Worm (Caenorhabditis elegans): ENCODE data around the gene etr-1.

Gene etr-1

DNA sequence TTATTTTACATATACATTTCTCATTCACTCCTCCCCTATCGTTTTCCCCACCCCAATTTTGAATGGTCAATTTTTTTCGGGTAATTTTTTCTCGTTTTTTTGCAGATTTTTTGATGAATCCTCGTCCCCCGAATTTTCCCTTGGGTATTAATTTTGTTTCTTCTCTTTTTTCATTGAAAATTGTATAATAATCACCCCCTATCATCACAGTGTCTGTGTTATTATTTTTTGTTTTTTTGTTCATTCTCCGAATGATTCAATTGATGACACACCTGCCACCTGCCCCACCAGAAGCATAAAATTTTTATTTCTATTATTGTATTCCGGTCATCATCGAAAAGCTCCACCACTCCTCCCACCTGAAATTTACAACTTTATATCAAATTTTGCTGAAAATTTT lies 9.9 kb upstream of the etr-1 start, which contains the start of gene T25D3.3:
Gene T25D3.3 (plus strand): TSS at position 301 of the 400 bp plus-strand sequence.
- TF ChIP-seq rnt-1 (tag; optimal IDR thresholded peaks at IDR 0.05) = no peak
- TF ChIP-seq ceh-88 (GFP tag; IDR thresholded peaks at IDR 0.05) = no peak
- no peak for TF ChIP-seq fos-1 (tag; optimal IDR thresholded peaks at IDR 0.05)
- no peak for TF ChIP-seq pqm-1 (tag; optimal IDR thresholded peaks at IDR 0.05)
- TF ChIP-seq nhr-77 (tag; optimal IDR thresholded peaks at IDR 0.05) = no peak
- TF ChIP-seq nhr-71 (tag; optimal IDR thresholded peaks at IDR 0.05) = no peak
- TF ChIP-seq mep-1 (tag; optimal IDR thresholded peaks at IDR 0.05) = no peak
- TF ChIP-seq mef-2 (tag; optimal IDR thresholded peaks at IDR 0.05) = no peak
- no peak for TF ChIP-seq skn-1 (tag; optimal IDR thresholded peaks at IDR 0.05)
- TF ChIP-seq tbx-2 (tag; optimal IDR thresholded peaks at IDR 0.05) = no peak
- TF ChIP-seq vab-15 (tag; optimal IDR thresholded peaks at IDR 0.05) = no peak
- TF ChIP-seq ztf-11 (tag; optimal IDR thresholded peaks at IDR 0.05) = no peak
- no peak for TF ChIP-seq ama-1 (optimal IDR thresholded peaks at IDR 0.05)

DNA sequence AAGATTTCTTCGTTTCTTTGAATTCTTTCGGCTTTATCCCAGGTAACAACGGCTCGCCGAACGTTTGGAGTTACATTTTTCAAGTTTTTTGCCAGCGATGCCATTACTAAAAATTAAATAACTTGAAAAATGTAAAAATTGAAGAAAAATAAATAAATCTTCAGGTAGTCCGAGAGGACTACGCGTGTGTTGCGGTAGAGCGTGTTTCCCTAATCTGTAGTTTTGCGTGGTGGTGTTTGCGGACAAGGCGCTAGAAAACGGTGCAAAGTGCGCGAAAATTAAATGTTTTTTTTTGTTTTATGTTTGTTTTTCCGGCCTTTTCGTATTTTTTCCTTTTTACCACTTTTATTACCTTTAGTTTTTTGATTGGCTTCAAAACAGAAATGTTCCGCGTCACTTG lies 6.3 kb upstream of the etr-1 start, which contains the start of gene mrpl-28:
Gene mrpl-28 (minus strand): TSS at position 106 of the 400 bp plus-strand sequence.
- no peak for TF ChIP-seq Y116A8C.19 (tag; optimal IDR thresholded peaks at IDR 0.05; ENCODE audit: borderline replicate concordance)
- peak; percentile 97 for TF ChIP-seq lin-13 (GFP tag; optimal IDR thresholded peaks at IDR 0.05)
- TF ChIP-seq ceh-88 (GFP tag; IDR thresholded peaks at IDR 0.05) = peak; percentile 92
- TF ChIP-seq isw-1 (GFP tag; IDR thresholded peaks at IDR 0.05) = peak; percentile 94
- TF ChIP-seq unc-98 (GFP tag; IDR thresholded peaks at IDR 0.05) = peak; percentile 82
- no peak for TF ChIP-seq ces-1 (GFP tag; optimal IDR thresholded peaks at IDR 0.05)
- TF ChIP-seq zag-1 (tag; optimal IDR thresholded peaks at IDR 0.05) = peak; percentile 56
- peak; percentile 97 to 98 (median 97) for TF ChIP-seq dpl-1 (GFP tag; optimal IDR thresholded peaks at IDR 0.05)
- peak; percentile 48 for TF ChIP-seq nhr-28 (tag; optimal IDR thresholded peaks at IDR 0.05)
- no peak for TF ChIP-seq nhr-84 (tag; optimal IDR thresholded peaks at IDR 0.05)
- peak; percentile 94 for TF ChIP-seq fkh-8 (tag; optimal IDR thresholded peaks at IDR 0.05)
- peak; percentile 95 for TF ChIP-seq C16A3.4 (tag; optimal IDR thresholded peaks at IDR 0.05)
- TF ChIP-seq efl-3 (GFP tag; optimal IDR thresholded peaks at IDR 0.05) = no peak
- peak; percentile 65 for TF ChIP-seq nhr-237 (tag; optimal IDR thresholded peaks at IDR 0.05)
- TF ChIP-seq nhr-90 (tag; optimal IDR thresholded peaks at IDR 0.05; ENCODE audit: poor library complexity) = peak; percentile 98
- peak; percentile 68 for TF ChIP-seq mef-2 (tag; optimal IDR thresholded peaks at IDR 0.05)
- TF ChIP-seq xbp-1 (tag; optimal IDR thresholded peaks at IDR 0.05) = peak; percentile 96
- TF ChIP-seq swsn-7 (tag; optimal IDR thresholded peaks at IDR 0.05) = peak; percentile 97
- TF ChIP-seq unc-30 (tag; optimal IDR thresholded peaks at IDR 0.05) = peak; percentile 71
- peak in 1 of 2 experiments; percentile 85 for TF ChIP-seq mdl-1 (tag; optimal IDR thresholded peaks at IDR 0.05)
- TF ChIP-seq pag-3 (tag; optimal IDR thresholded peaks at IDR 0.05; ENCODE audit: borderline replicate concordance, insufficient read depth) = no peak
- peak; percentile 97 for TF ChIP-seq lin-15B (tag; optimal IDR thresholded peaks at IDR 0.05)
- TF ChIP-seq lin-14 (GFP tag; optimal IDR thresholded peaks at IDR 0.05) = peak; percentile 95
- TF ChIP-seq ama-1 (optimal IDR thresholded peaks at IDR 0.05) = peak; percentile 59
- TF ChIP-seq ceh-63 (GFP tag; optimal IDR thresholded peaks at IDR 0.05) = no peak
- TF ChIP-seq sox-4 (tag; optimal IDR thresholded peaks at IDR 0.05) = peak; percentile 84
- TF ChIP-seq lir-3 (tag; optimal IDR thresholded peaks at IDR 0.05; ENCODE audit: poor library complexity) = peak; percentile 91
- TF ChIP-seq sup-37 (GFP tag; optimal IDR thresholded peaks at IDR 0.05) = peak; percentile 72
- TF ChIP-seq fkh-10 (GFP tag; optimal IDR thresholded peaks at IDR 0.05) = peak; percentile 63
- TF ChIP-seq sptf-1 (tag; optimal IDR thresholded peaks at IDR 0.05) = no peak
- peak; percentile 89 for TF ChIP-seq zip-4 (GFP tag; optimal IDR thresholded peaks at IDR 0.05)
- TF ChIP-seq nhr-76 (tag; optimal IDR thresholded peaks at IDR 0.05) = peak; percentile 60
- peak; percentile 94 to 97 (median 95) for TF ChIP-seq ceh-82 (tag; optimal IDR thresholded peaks at IDR 0.05)
- TF ChIP-seq fkh-4 (tag; optimal IDR thresholded peaks at IDR 0.05; ENCODE audit: borderline replicate concordance) = peak; percentile 74
- TF ChIP-seq C34B4.2 (tag; optimal IDR thresholded peaks at IDR 0.05) = peak; percentile 27
- peak; percentile 81 for TF ChIP-seq nhr-11 (tag; optimal IDR thresholded peaks at IDR 0.05)
- TF ChIP-seq nhr-12 (tag; optimal IDR thresholded peaks at IDR 0.05) = peak; percentile 52
- peak; percentile 95 for TF ChIP-seq irx-1 (tag; optimal IDR thresholded peaks at IDR 0.05)
- peak; percentile 97 for TF ChIP-seq tbx-2 (tag; optimal IDR thresholded peaks at IDR 0.05)
- TF ChIP-seq unc-62 (GFP tag; optimal IDR thresholded peaks at IDR 0.05) = no peak
- TF ChIP-seq unc-86 (tag; optimal IDR thresholded peaks at IDR 0.05) = peak; percentile 96
- no peak for TF ChIP-seq alr-1 (tag; optimal IDR thresholded peaks at IDR 0.05; ENCODE audit: borderline replicate concordance)
